Worm (Caenorhabditis elegans): ENCODE data around the gene F53C3.3.

Gene F53C3.3

ce11 chrII:3869601-3870000 lies 33.1 kb upstream of the F53C3.3 start, which contains the start of gene oac-10:
Gene oac-10, plus strand, starts transcription at chrII:3869901.
- no peak for TF ChIP-seq dpl-1 (GFP tag; optimal IDR thresholded peaks at IDR 0.05)
- no peak for TF ChIP-seq ceh-32 (tag; optimal IDR thresholded peaks at IDR 0.05; ENCODE audit: poor library complexity)
- TF ChIP-seq Y5F2A.4 (GFP tag; optimal IDR thresholded peaks at IDR 0.05): no peak
- no peak for TF ChIP-seq snpc-4 (tag; optimal IDR thresholded peaks at IDR 0.05)
- no peak for TF ChIP-seq zip-2 (tag; optimal IDR thresholded peaks at IDR 0.05)

- TF ChIP-seq unc-62 (GFP tag; optimal IDR thresholded peaks at IDR 0.05 in 1 of 2) (no peak), unc-62 (tag; optimal IDR thresholded peaks at IDR 0.05) (no peak)
These were observed 25.5 kb upstream of the F53C3.3 start, which contains the start of gene nep-3 for ce11 chrII:3877127-3877526. Gene nep-3, minus strand, starts transcription at chrII:3877227.

ce11 chrII:3877874-3878273 lies 24.8 kb upstream of the F53C3.3 start, which contains the start of gene sdz-7:
Gene sdz-7, minus strand, starts transcription at chrII:3877974.
- no peak for TF ChIP-seq pha-4 (GFP tag; IDR thresholded peaks at IDR 0.05)
- no peak for TF ChIP-seq pha-4 (tag; optimal IDR thresholded peaks at IDR 0.05)
- no peak for TF ChIP-seq egl-43 (GFP tag; IDR thresholded peaks at IDR 0.05)
- no peak for TF ChIP-seq ceh-32 (tag; optimal IDR thresholded peaks at IDR 0.05; ENCODE audit: poor library complexity)
- no peak for TF ChIP-seq spr-1 (tag; optimal IDR thresholded peaks at IDR 0.05)

ce11 chrII:3878330-3878729 lies 24.3 kb upstream of the F53C3.3 start, which contains the start of gene srh-250:
Gene srh-250, plus strand, starts transcription at chrII:3878630.
- TF ChIP-seq nhr-10 (tag; optimal IDR thresholded peaks at IDR 0.05): no peak
- no peak for TF ChIP-seq php-3 (GFP tag; IDR thresholded peaks at IDR 0.05)
- no peak for TF ChIP-seq mep-1 (tag; optimal IDR thresholded peaks at IDR 0.05)
- TF ChIP-seq daf-8 (GFP tag; IDR thresholded peaks at IDR 0.05): no peak
- TF ChIP-seq madf-5 (GFP tag; IDR thresholded peaks at IDR 0.05): no peak

- TF ChIP-seq Y105C5A.15 (GFP tag; IDR thresholded peaks at IDR 0.05): no peak
These were observed 22.7 kb upstream of the F53C3.3 start, which contains the start of gene nhr-166 for ce11 chrII:3879945-3880344. Gene nhr-166, plus strand, starts transcription at chrII:3880245.

- TF ChIP-seq Y5F2A.4 (GFP tag; optimal IDR thresholded peaks at IDR 0.05) (no peak), spr-3 (GFP tag; optimal IDR thresholded peaks at IDR 0.05) (no peak), lin-29 (GFP tag; IDR thresholded peaks at IDR 0.05) (no peak), nhr-11 (tag; optimal IDR thresholded peaks at IDR 0.05) (no peak), nhr-237 (tag; optimal IDR thresholded peaks at IDR 0.05) (no peak), madf-5 (GFP tag; IDR thresholded peaks at IDR 0.05) (no peak), unc-130 (GFP tag; optimal IDR thresholded peaks at IDR 0.05) (no peak), dpl-1 (GFP tag; optimal IDR thresholded peaks at IDR 0.05) (no peak), unc-62 (GFP tag; optimal IDR thresholded peaks at IDR 0.05 in 1 of 2) (no peak), unc-62 (tag; optimal IDR thresholded peaks at IDR 0.05) (no peak), vab-7 (GFP tag; IDR thresholded peaks at IDR 0.05) (no peak)
These were observed 11.5 kb upstream of the F53C3.3 start, which contains the start of gene F53C3.8 for ce11 chrII:3891124-3891523. Gene F53C3.8, plus strand, starts transcription at chrII:3891424.

- TF ChIP-seq daf-8 (GFP tag; IDR thresholded peaks at IDR 0.05) (no peak), aha-1 (tag) (peak; percentile 93)
These were observed 8.7 kb upstream of the F53C3.3 start for ce11 chrII:3893911-3894310.

- TF ChIP-seq nhr-41 (GFP tag; IDR thresholded peaks at IDR 0.05) (no peak), lin-39 (tag; optimal IDR thresholded peaks at IDR 0.05) (no peak), egl-43 (GFP tag; IDR thresholded peaks at IDR 0.05) (no peak), lin-29 (GFP tag; IDR thresholded peaks at IDR 0.05) (no peak), nhr-48 (tag; optimal IDR thresholded peaks at IDR 0.05) (no peak), nhr-25 (tag; optimal IDR thresholded peaks at IDR 0.05; ENCODE audit: borderline replicate concordance, insufficient read depth) (no peak), lin-15B (tag; optimal IDR thresholded peaks at IDR 0.05) (no peak), daf-8 (GFP tag; IDR thresholded peaks at IDR 0.05) (no peak), nhr-237 (tag; optimal IDR thresholded peaks at IDR 0.05) (no peak), zip-11 (GFP tag; IDR thresholded peaks at IDR 0.05) (no peak), rbr-2 (tag; optimal IDR thresholded peaks at IDR 0.05) (no peak), Y48G9A.11 (GFP tag; IDR thresholded peaks at IDR 0.05) (no peak), nhr-77 (tag; optimal IDR thresholded peaks at IDR 0.05) (no peak)
These were observed 7.9 kb upstream of the F53C3.3 start, which contains the start of gene F53C3.7 for ce11 chrII:3894755-3895154. Gene F53C3.7, plus strand, starts transcription at chrII:3895055.
